Fruit fly (Drosophila melanogaster): ENCODE results near the gene jp.

The jp gene

dm6 chr2L:9576269-9576933, 9.9 kb upstream of the jp start, which contains the start of gene Mtpalpha (continued):
- TF ChIP-seq salr (GFP tag; optimal IDR thresholded peaks at IDR 0.05), result peak; percentile 81 to 89
- TF ChIP-seq Met (GFP tag; optimal IDR thresholded peaks at IDR 0.05), result peak; percentile 57
- TF ChIP-seq fkh (GFP tag; optimal IDR thresholded peaks at IDR 0.05), result no peak
- peak; percentile 91 for TF ChIP-seq CG11762 (GFP tag; optimal IDR thresholded peaks at IDR 0.05; ENCODE audit: insufficient read depth)
- peak; percentile 83 for TF ChIP-seq dac (GFP tag; optimal IDR thresholded peaks at IDR 0.05)
- peak; percentile 66 for TF ChIP-seq Gug (GFP tag; IDR thresholded peaks at IDR 0.05)
- peak; percentile 99 for TF ChIP-seq CG6808 (GFP tag; optimal IDR thresholded peaks at IDR 0.05)
- peak; percentile 92 for TF ChIP-seq CG8119 (GFP tag; IDR thresholded peaks at IDR 0.05)
- peak; percentile 79 for TF ChIP-seq svp (GFP tag)
- TF ChIP-seq CG15336 (GFP tag; IDR thresholded peaks at IDR 0.05), result peak; percentile 86
- TF ChIP-seq CG31627 (GFP tag; optimal IDR thresholded peaks at IDR 0.05), result peak; percentile 51
- peak; percentile 57 for TF ChIP-seq Eip75B (GFP tag; optimal IDR thresholded peaks at IDR 0.05)
- peak; percentile 84 for TF ChIP-seq CG6163 (GFP tag; IDR thresholded peaks at IDR 0.05)
- no peak for TF ChIP-seq CG10631 (GFP tag; optimal IDR thresholded peaks at IDR 0.05)
- peak; percentile 90 for TF ChIP-seq Lpt (GFP tag; optimal IDR thresholded peaks at IDR 0.05)
- TF ChIP-seq Hr4 (GFP tag; optimal IDR thresholded peaks at IDR 0.05), result peak; percentile 80
- peak; percentile 75 for TF ChIP-seq Ets96B (tag; optimal IDR thresholded peaks at IDR 0.05)
- peak; percentile 99 for TF ChIP-seq CG9139 (GFP tag; optimal IDR thresholded peaks at IDR 0.05)
- no peak for TF ChIP-seq Sox15 (GFP tag; optimal IDR thresholded peaks at IDR 0.05)
- TF ChIP-seq CG6792 (GFP tag; optimal IDR thresholded peaks at IDR 0.05), result no peak
- peak; percentile 58 for TF ChIP-seq OdsH (GFP tag; optimal IDR thresholded peaks at IDR 0.05)
- TF ChIP-seq eg (GFP tag; IDR thresholded peaks at IDR 0.05), result peak; percentile 93
- TF ChIP-seq CG4318 (GFP tag; optimal IDR thresholded peaks at IDR 0.05), result peak; percentile 40
- TF ChIP-seq Eip93F (GFP tag; optimal IDR thresholded peaks at IDR 0.05), result peak; percentile 78
- peak; percentile 78 for TF ChIP-seq Sox102F (GFP tag; optimal IDR thresholded peaks at IDR 0.05)
- TF ChIP-seq vri (GFP tag; optimal IDR thresholded peaks at IDR 0.05), result no peak
- TF ChIP-seq dsx (GFP tag; optimal IDR thresholded peaks at IDR 0.05; ENCODE audit: poor library complexity, severe bottlenecking), result peak; percentile 67
- TF ChIP-seq CG32006 (GFP tag; optimal IDR thresholded peaks at IDR 0.05), result peak; percentile 75
- no peak for TF ChIP-seq CG11902 (GFP tag; optimal IDR thresholded peaks at IDR 0.05)
- peak; percentile 69 for TF ChIP-seq Sox14 (GFP tag; optimal IDR thresholded peaks at IDR 0.05)
- peak; percentile 40; the same call in 1 of the 2 replicates for TF ChIP-seq CG11294 (GFP tag; IDR thresholded peaks at IDR 0.05)
- peak; percentile 71 for TF ChIP-seq CG8632 (GFP tag; optimal IDR thresholded peaks at IDR 0.05)
- TF ChIP-seq Ets21C (GFP tag; optimal IDR thresholded peaks at IDR 0.05), result no peak
- peak; percentile 43 for TF ChIP-seq esn (GFP tag; optimal IDR thresholded peaks at IDR 0.05)

dm6 chr2L:9570673-9571193, 4.2 kb upstream of the jp start:
- peak; percentile 55 for TF ChIP-seq CG6276 (GFP tag; optimal IDR thresholded peaks at IDR 0.05)
- TF ChIP-seq CG6854 (GFP tag; optimal IDR thresholded peaks at IDR 0.05), result peak; percentile 11
- no peak for TF ChIP-seq fd59A (GFP tag; optimal IDR thresholded peaks at IDR 0.05)
- no peak for TF ChIP-seq esn (GFP tag; optimal IDR thresholded peaks at IDR 0.05)
- TF ChIP-seq spab (GFP tag; optimal IDR thresholded peaks at IDR 0.05), result peak; percentile 19
- peak; percentile 3 for TF ChIP-seq Sox14 (GFP tag; optimal IDR thresholded peaks at IDR 0.05)
- TF ChIP-seq dac (GFP tag; optimal IDR thresholded peaks at IDR 0.05), result no peak
- no peak for TF ChIP-seq acj6 (GFP tag; optimal IDR thresholded peaks at IDR 0.05)
- TF ChIP-seq CG15336 (GFP tag; IDR thresholded peaks at IDR 0.05), result peak; percentile 40
- TF ChIP-seq Sox102F (GFP tag; optimal IDR thresholded peaks at IDR 0.05), result no peak
- peak; percentile 39 for TF ChIP-seq Eip78C (GFP tag)
- TF ChIP-seq Hr4 (GFP tag; optimal IDR thresholded peaks at IDR 0.05), result no peak
- peak; percentile 89 for TF ChIP-seq dsx (GFP tag; optimal IDR thresholded peaks at IDR 0.05; ENCODE audit: poor library complexity, severe bottlenecking)
- 0 out of 3 replicates have a peak, but pooled peaks have one; percentile 30 for TF ChIP-seq CG6163 (GFP tag; IDR thresholded peaks at IDR 0.05)
- TF ChIP-seq CG10669 (GFP tag; optimal IDR thresholded peaks at IDR 0.05), result no peak
- no peak for TF ChIP-seq Lpt (GFP tag; optimal IDR thresholded peaks at IDR 0.05)
- TF ChIP-seq fkh (GFP tag; optimal IDR thresholded peaks at IDR 0.05), result peak; percentile 94
- 0 out of 3 replicates have a peak, but pooled peaks have one; percentile 24 for TF ChIP-seq eg (GFP tag; IDR thresholded peaks at IDR 0.05)
- TF ChIP-seq cyc (GFP tag; optimal IDR thresholded peaks at IDR 0.05), result no peak
- no peak for TF ChIP-seq vri (GFP tag; optimal IDR thresholded peaks at IDR 0.05)
- no peak for TF ChIP-seq ss (GFP tag; optimal IDR thresholded peaks at IDR 0.05)
- TF ChIP-seq CG11762 (GFP tag; optimal IDR thresholded peaks at IDR 0.05; ENCODE audit: insufficient read depth), result no peak
- no peak for TF ChIP-seq CG8632 (GFP tag; optimal IDR thresholded peaks at IDR 0.05)

Data from whole organism, prepupa.